Fruit fly (Drosophila melanogaster) whole organism, adult: ENCODE data around the gene ctrip.

Experiments used
- CG11617 ChIP-seq: fragments of 200-800 bp; sonication (Bioruptor generic); optimal IDR thresholded peaks from 2 replicates; lab custom pipeline; 2017; ENCODE audit warnings: mild to moderate bottlenecking, missing biosample characterization, missing genetic modification reagents, missing genetic modification characterization
- CG12768 ChIP-seq: fragments of 200-800 bp; sonication (Bioruptor generic); optimal IDR thresholded peaks from 2 replicates; lab custom pipeline; 2017; ENCODE audit warnings: missing biosample characterization, missing genetic modification characterization, mild to moderate bottlenecking, moderate library complexity, missing genetic modification reagents
- CG14711 ChIP-seq: fragments of 200-800 bp; sonication (Bioruptor generic); optimal IDR thresholded peaks from 2 replicates; lab custom pipeline; 2018; ENCODE audit warnings: missing biosample characterization, mild to moderate bottlenecking, missing genetic modification characterization, moderate library complexity
- CG1620 ChIP-seq: fragments of 200-800 bp; sonication (Bioruptor generic); optimal IDR thresholded peaks from 2 replicates; lab custom pipeline; 2016; ENCODE audit warnings: missing biosample characterization, missing genetic modification characterization
- CG33017 ChIP-seq: fragments of 200-800 bp; sonication (Bioruptor generic); optimal IDR thresholded peaks from 2 replicates; lab custom pipeline; 2018; ENCODE audit warnings: missing biosample characterization, mild to moderate bottlenecking, missing genetic modification characterization, moderate library complexity
- CG5204 ChIP-seq: fragments of 200-800 bp; sonication (Bioruptor generic); optimal IDR thresholded peaks from 2 replicates; lab custom pipeline; 2016; ENCODE audit warnings: missing biosample characterization, missing genetic modification characterization
- CG7045 ChIP-seq: fragments of 200-800 bp; sonication (Bioruptor generic); optimal IDR thresholded peaks from 2 replicates; lab custom pipeline; 2017; ENCODE audit warnings: missing biosample characterization, mild to moderate bottlenecking, missing genetic modification characterization
- CG7101 ChIP-seq: fragments of 200-800 bp; sonication (Bioruptor generic); optimal IDR thresholded peaks from 2 replicates; lab custom pipeline; 2018; ENCODE audit warnings: missing biosample characterization, mild to moderate bottlenecking, missing genetic modification characterization, moderate library complexity
- Clk ChIP-seq: fragments of 200-800 bp; sonication (Bioruptor generic); optimal IDR thresholded peaks from 2 replicates; lab custom pipeline; 2017; ENCODE audit warnings: missing biosample characterization, missing genetic modification characterization
- Crg-1 ChIP-seq: fragments of 200-800 bp; sonication (Bioruptor generic); optimal IDR thresholded peaks from 2 replicates; lab custom pipeline; 2016; ENCODE audit warnings: missing biosample characterization, missing genetic modification characterization
- Hr96 ChIP-seq: fragments of 200-800 bp; sonication (Bioruptor generic); optimal IDR thresholded peaks from 2 replicates; lab custom pipeline; 2016; ENCODE audit warnings: missing biosample characterization, missing genetic modification characterization
- Mnt ChIP-seq: fragments of 200-800 bp; sonication (Bioruptor generic); optimal IDR thresholded peaks from 2 replicates; lab custom pipeline; 2016; ENCODE audit warnings: missing biosample characterization, mild to moderate bottlenecking, missing genetic modification characterization
- bab1 ChIP-seq: fragments of 200-800 bp; sonication (Bioruptor generic); optimal IDR thresholded peaks from 3 replicates; lab custom pipeline; 2019; ENCODE audit warnings: missing biosample characterization, mild to moderate bottlenecking, missing genetic modification characterization, moderate library complexity
- cic ChIP-seq: fragments of 200-800 bp; sonication (Bioruptor generic); optimal IDR thresholded peaks from 2 replicates; lab custom pipeline; 2017; ENCODE audit warnings: missing biosample characterization, mild to moderate bottlenecking, missing genetic modification characterization, moderate library complexity
- cnc ChIP-seq, 2 experiments: fragments of >200 bp; optimal IDR thresholded peaks; 2 replicates each; lab custom pipeline; 2017
- kay ChIP-seq: fragments of 200-800 bp; sonication (Bioruptor generic); peaks from one replicate; lab custom pipeline; 2016; ENCODE audit warnings: missing biosample characterization, missing genetic modification characterization, borderline replicate concordance
- ovo ChIP-seq: fragments of 200-800 bp; sonication (Bioruptor generic); optimal IDR thresholded peaks from 2 replicates; lab custom pipeline; 2016; ENCODE audit warnings: missing biosample characterization, missing genetic modification characterization
- pad ChIP-seq: fragments of 200-800 bp; sonication (Bioruptor generic); optimal IDR thresholded peaks from 3 replicates; lab custom pipeline; 2017; ENCODE audit warnings: missing biosample characterization, missing genetic modification characterization, mild to moderate bottlenecking, moderate library complexity, missing genetic modification reagents
- tj ChIP-seq: fragments of 200-800 bp; sonication (Bioruptor generic); optimal IDR thresholded peaks from 3 replicates; lab custom pipeline; 2017; ENCODE audit warnings: missing biosample characterization, mild to moderate bottlenecking, missing genetic modification characterization, moderate library complexity
- toe ChIP-seq: fragments of 200-800 bp; sonication (Bioruptor generic); optimal IDR thresholded peaks from 2 replicates; lab custom pipeline; 2016; ENCODE audit warnings: missing biosample characterization, missing genetic modification characterization

ctrip gene

DNA sequence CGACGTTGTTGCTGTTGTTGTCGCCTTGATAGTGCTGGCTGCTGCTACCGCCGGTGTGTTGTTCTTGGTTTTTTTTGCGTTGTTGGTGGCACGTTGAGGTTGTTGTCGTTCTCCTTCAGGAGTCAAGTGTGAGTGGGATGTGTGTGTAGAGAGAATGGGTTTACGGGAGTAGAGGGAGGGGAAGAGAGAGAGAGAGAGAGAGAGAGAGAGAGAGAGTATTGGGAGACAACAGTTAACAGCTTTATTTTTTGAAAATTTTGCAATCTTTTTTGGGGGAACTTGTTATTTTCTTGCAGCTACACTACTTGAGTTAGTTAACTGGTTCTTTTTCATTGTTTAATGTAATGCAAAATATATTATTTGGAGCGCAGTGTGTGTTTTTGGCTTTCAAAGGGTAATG lies 14.3 kb downstream of the ctrip start:
- TF ChIP-seq CG5204 (no peak), CG1620 (GFP tag; lab: Kevin White, UChicago) (no peak), Crg-1 (GFP tag; lab: Kevin White, UChicago) (no peak), pad (no peak), CG33017 (no peak), cic (no peak), CG7045 (GFP tag; lab: Kevin White, UChicago) (no peak)

DNA sequence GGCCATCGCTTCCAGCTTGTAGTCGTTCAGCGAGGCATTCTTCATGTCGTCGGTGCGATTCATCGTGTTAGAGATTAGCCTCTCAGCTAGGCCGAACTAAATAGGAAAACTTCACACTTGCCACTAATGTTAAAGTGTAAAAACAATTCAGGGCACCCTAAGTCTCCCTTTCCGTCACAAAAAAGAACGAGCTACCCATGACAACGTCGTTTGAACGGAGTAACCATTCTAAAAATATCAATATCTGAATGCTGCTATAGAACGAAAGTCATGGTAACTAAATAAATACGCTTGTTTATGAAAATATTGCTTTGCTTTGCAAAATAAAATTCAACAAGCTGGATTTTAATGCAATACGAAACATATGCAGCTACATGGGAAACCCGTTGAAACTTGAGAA lies 27.3 kb downstream of the ctrip start, which contains the start of gene Ccdc39:
Gene Ccdc39, minus strand, starts transcription at position 101 of the 400 bp plus-strand sequence.
- TF ChIP-seq CG14711: no peak
- TF ChIP-seq cnc (optimal IDR thresholded peaks at IDR 0.05; lab: Kevin White, UChicago): no peak
- no peak for TF ChIP-seq tj
- no peak for TF ChIP-seq CG5204
- no peak for TF ChIP-seq CG7045 (GFP tag; lab: Kevin White, UChicago)
- no peak for TF ChIP-seq Mnt (GFP tag; lab: Kevin White, UChicago)
- TF ChIP-seq pad: no peak
- TF ChIP-seq CG12768 (GFP tag; lab: Kevin White, UChicago): no peak
- TF ChIP-seq Hr96: no peak
- no peak for TF ChIP-seq toe (GFP tag; lab: Kevin White, UChicago)
- no peak for TF ChIP-seq Clk (GFP tag; lab: Kevin White, UChicago)
- no peak for TF ChIP-seq CG1620 (GFP tag; lab: Kevin White, UChicago)
- no peak for TF ChIP-seq CG33017
- no peak for TF ChIP-seq CG7101
- no peak for TF ChIP-seq ovo (GFP tag; lab: Kevin White, UChicago)
- no peak for TF ChIP-seq cic
- no peak for TF ChIP-seq CG11617 (GFP tag; lab: Kevin White, UChicago)
- TF ChIP-seq kay: no peak
- TF ChIP-seq bab1 (GFP tag; lab: Kevin White, UChicago): no peak
- no peak for TF ChIP-seq Crg-1 (GFP tag; lab: Kevin White, UChicago)

DNA sequence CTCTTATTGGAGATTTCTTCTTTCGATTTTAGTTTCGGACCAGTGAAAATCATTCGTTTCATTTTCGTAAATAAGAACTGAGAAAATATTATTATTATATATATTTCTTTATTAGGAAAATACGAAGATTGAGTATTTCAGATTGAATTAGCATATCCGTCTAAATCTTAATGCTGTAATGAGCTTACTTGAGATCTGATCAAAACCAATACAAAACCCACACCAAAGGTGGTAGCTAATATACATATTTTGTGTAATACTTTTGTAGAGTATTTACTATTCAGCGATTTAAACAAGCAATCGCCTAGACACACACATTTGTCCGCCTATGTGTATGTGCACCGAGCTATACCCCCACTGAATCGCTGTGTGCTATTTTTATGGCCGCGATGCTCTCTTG lies 31.2 kb downstream of the ctrip start:
- TF ChIP-seq cic (no peak), CG11617 (GFP tag; lab: Kevin White, UChicago) (no peak), kay (peak; percentile 33)

DNA sequence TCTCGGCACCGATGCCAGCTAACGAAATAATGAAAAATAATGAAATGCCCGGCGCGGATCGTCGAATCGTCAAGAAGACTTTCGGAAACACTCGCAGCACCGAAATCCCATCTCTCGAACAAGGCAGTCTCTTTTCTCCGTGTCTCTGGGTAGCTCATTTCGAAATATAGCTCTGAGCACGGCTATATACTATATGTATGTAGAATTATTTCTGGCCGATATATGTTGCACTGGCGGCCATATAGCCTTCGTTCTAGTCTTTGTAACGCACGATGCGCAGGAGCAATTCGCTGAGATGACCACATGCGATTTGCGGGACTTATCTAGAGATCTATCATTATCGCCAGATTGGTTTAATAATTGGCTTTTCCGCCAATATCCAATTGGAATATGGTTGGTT lies 31.6 kb downstream of the ctrip start, which contains the start of gene CG14655:
Gene CG14655, minus strand, starts transcription at position 41 of the 400 bp plus-strand sequence.
- TF ChIP-seq CG33017 (no peak), CG7045 (GFP tag; lab: Kevin White, UChicago) (no peak), pad (no peak), kay (no peak), CG14711 (no peak), toe (GFP tag; lab: Kevin White, UChicago) (no peak), bab1 (GFP tag; lab: Kevin White, UChicago) (no peak), CG5204 (no peak), cnc (optimal IDR thresholded peaks at IDR 0.05; lab: Kevin White, UChicago) (no peak), CG1620 (GFP tag; lab: Kevin White, UChicago) (no peak)

DNA sequence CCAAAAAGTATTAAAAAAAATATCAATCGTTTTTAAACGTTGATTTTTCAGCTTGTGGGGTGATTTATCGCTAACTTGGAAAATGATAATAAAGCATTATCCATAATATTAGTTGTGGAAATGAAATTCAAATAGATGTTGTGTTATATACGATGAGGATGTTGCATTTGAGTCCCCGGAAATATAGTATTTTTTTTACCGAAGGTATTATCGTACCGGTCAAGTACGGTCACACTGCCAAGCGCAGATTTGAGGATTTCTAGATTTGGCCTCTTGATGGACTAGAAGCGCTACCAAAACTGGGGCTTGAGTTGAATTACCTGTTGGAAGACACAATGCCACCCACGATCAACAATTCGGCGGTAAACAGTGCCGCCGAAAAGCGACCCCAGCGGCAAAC lies 36.5 kb downstream of the ctrip start:
- TF ChIP-seq cnc (optimal IDR thresholded peaks at IDR 0.05; lab: Kevin White, UChicago) (no peak), Hr96 (no peak), cic (no peak), kay (peak; percentile 48), bab1 (GFP tag; lab: Kevin White, UChicago) (peak; percentile 49), Crg-1 (GFP tag; lab: Kevin White, UChicago) (no peak)

DNA sequence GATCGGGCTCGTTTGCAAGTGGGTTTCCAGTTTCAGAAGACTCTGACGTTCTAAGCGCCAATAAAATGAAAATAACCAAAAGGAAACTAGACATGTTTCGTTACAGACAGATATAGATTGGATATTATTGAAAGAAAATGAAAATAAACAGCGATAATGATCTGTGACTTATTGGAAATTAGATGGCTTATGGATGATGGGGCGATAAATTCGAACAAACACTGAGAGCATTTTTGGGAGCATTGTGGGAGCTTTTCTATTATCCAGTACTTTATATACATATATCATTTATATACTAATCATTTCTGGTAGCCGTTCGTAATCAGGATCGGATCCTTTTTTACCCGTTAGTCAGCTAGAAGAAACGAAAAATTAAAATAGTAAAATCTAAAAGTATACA lies 36.9 kb downstream of the ctrip start, which contains the start of gene CG44088:
Gene CG44088, minus strand, starts transcription at position 101 of the 400 bp plus-strand sequence.
- TF ChIP-seq Crg-1 (GFP tag; lab: Kevin White, UChicago) (no peak), Clk (GFP tag; lab: Kevin White, UChicago) (no peak), Hr96 (no peak), pad (no peak), CG1620 (GFP tag; lab: Kevin White, UChicago) (no peak), kay (peak; percentile 51), CG12768 (GFP tag; lab: Kevin White, UChicago) (no peak)

DNA sequence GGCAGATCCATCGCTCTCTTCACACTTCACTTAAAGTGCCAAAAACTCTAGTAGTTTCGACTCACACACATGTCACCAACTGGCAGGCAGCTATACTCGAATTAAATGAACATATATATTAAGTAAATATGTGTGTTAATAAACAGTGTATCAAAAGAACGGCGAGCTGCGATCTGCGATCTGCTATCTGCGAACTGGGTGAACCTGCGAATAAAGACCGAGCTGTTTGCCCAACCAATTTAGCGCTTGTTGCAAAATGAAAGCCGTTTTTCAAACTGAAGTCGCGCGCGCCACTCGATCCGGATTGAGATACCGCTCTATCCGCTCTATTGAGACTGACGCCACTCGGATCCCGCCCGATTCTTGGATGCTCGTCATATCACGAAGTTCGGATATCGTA lies 38.8 kb downstream of the ctrip start, which contains the start of gene CG44098:
Gene CG44098, minus strand, starts transcription at position 101 of the 400 bp plus-strand sequence.
- TF ChIP-seq Crg-1 (GFP tag; lab: Kevin White, UChicago): no peak
- TF ChIP-seq CG7045 (GFP tag; lab: Kevin White, UChicago): no peak
- TF ChIP-seq CG11617 (GFP tag; lab: Kevin White, UChicago): no peak
- no peak for TF ChIP-seq bab1 (GFP tag; lab: Kevin White, UChicago)
- TF ChIP-seq CG7101: no peak
- no peak for TF ChIP-seq ovo (GFP tag; lab: Kevin White, UChicago)
- TF ChIP-seq Clk (GFP tag; lab: Kevin White, UChicago): no peak
- TF ChIP-seq cnc (optimal IDR thresholded peaks at IDR 0.05; lab: Kevin White, UChicago): no peak

DNA sequence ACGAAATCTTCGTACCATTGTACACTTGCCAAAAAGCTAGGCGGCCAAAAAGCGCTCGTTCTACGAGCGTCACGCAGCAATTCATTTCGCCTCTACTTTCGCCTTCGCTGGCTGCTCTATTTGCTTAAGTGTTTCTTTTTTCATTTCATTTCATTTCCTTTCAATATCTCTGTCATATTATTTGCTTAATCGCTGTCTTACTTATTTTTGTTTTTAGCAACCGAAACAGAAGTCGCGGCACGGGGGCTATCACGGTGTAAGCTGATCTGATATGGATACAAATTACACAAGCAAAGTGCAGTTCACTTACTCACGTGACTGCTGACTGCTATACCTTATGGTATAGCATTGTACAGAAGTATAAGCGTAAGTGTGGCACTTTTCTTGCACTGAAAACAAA lies 40.6 kb downstream of the ctrip start:
- TF ChIP-seq tj (peak; percentile 78), cic (no peak)
